Fruit fly (Drosophila melanogaster): ENCODE results near the gene CG11970.
A peak's percentile ranks its signal among the peaks of the same experiment; 100 is the strongest.

CG11970 gene

DNA sequence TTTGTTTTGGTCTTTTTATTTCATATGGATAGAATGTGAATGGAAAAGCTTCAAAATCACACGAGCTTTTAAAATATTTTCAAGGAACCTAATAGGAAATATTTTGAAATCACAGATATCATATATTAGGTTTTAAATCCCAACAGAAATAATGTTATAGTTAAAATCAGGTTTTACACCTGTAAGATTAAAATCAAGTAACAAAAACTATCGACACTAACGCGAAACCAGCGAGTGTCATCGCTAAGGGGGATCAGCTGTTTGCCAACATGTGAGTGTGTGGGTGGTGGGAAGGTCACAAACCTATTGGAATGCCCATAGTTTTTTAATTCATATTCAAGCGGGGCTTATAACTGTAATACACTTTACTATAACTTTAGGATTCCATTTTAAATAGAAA, 54.1 kb downstream of the CG11970 start, which contains the start of gene hyx:
hyx (plus strand) TSS at position 109 of the 400 bp plus-strand sequence.
- TF ChIP-seq tj (GFP tag; optimal IDR thresholded peaks at IDR 0.05) = no peak
- peak; percentile 49 for TF ChIP-seq CG11617 (GFP tag; optimal IDR thresholded peaks at IDR 0.05)
- TF ChIP-seq CG14711 (tag; optimal IDR thresholded peaks at IDR 0.05) = peak; percentile 21
- peak; percentile 59 for TF ChIP-seq cic (GFP tag; optimal IDR thresholded peaks at IDR 0.05)
- peak; percentile 78 for TF ChIP-seq pad (GFP tag; optimal IDR thresholded peaks at IDR 0.05)
- TF ChIP-seq CG7045 (GFP tag; optimal IDR thresholded peaks at IDR 0.05) = no peak
- peak; percentile 14 for TF ChIP-seq CG33017 (tag; optimal IDR thresholded peaks at IDR 0.05)
- peak; percentile 60 for TF ChIP-seq Mnt (GFP tag; optimal IDR thresholded peaks at IDR 0.05)
- TF ChIP-seq Clk (GFP tag; optimal IDR thresholded peaks at IDR 0.05) = no peak
- peak; percentile 62 for TF ChIP-seq kay (GFP tag; ENCODE audit: borderline replicate concordance)
- no peak for TF ChIP-seq toe (GFP tag; optimal IDR thresholded peaks at IDR 0.05)
- peak; percentile 41 for TF ChIP-seq CG7101 (tag; optimal IDR thresholded peaks at IDR 0.05)
- peak; percentile 53 for TF ChIP-seq Crg-1 (GFP tag; optimal IDR thresholded peaks at IDR 0.05)
- peak; percentile 32 for TF ChIP-seq CG1620 (GFP tag; optimal IDR thresholded peaks at IDR 0.05)
- peak; percentile 66 for TF ChIP-seq bab1 (GFP tag; optimal IDR thresholded peaks at IDR 0.05)
- peak; percentile 31 for TF ChIP-seq CG12768 (GFP tag; optimal IDR thresholded peaks at IDR 0.05)

dm6 chr3R:9039448-9039847, 54.9 kb downstream of the CG11970 start, which contains the start of gene neur:
Gene neur, minus strand, starts transcription at chr3R:9039471.
- TF ChIP-seq cic (GFP tag; optimal IDR thresholded peaks at IDR 0.05) (peak; percentile 46), CG12768 (GFP tag; optimal IDR thresholded peaks at IDR 0.05) (no peak), CG33017 (tag; optimal IDR thresholded peaks at IDR 0.05) (no peak), cnc (optimal IDR thresholded peaks at IDR 0.05) (no peak), CG7045 (GFP tag; optimal IDR thresholded peaks at IDR 0.05) (peak; percentile 39), Mnt (GFP tag; optimal IDR thresholded peaks at IDR 0.05) (peak; percentile 42), CG5204 (GFP tag; optimal IDR thresholded peaks at IDR 0.05) (no peak), CG7101 (tag; optimal IDR thresholded peaks at IDR 0.05) (peak; percentile 3), tj (GFP tag; optimal IDR thresholded peaks at IDR 0.05) (peak; percentile 34), Hr96 (GFP tag; optimal IDR thresholded peaks at IDR 0.05) (no peak), bab1 (GFP tag; optimal IDR thresholded peaks at IDR 0.05) (peak; percentile 69), CG11617 (GFP tag; optimal IDR thresholded peaks at IDR 0.05) (peak; percentile 14), ovo (GFP tag; optimal IDR thresholded peaks at IDR 0.05) (peak; percentile 22), pad (GFP tag; optimal IDR thresholded peaks at IDR 0.05) (peak; percentile 50), Clk (GFP tag; optimal IDR thresholded peaks at IDR 0.05) (no peak), kay (GFP tag; ENCODE audit: borderline replicate concordance) (no peak), CG1620 (GFP tag; optimal IDR thresholded peaks at IDR 0.05) (peak; percentile 51), Crg-1 (GFP tag; optimal IDR thresholded peaks at IDR 0.05) (peak; percentile 8), toe (GFP tag; optimal IDR thresholded peaks at IDR 0.05) (no peak), CG14711 (tag; optimal IDR thresholded peaks at IDR 0.05) (peak; percentile 7)
